Worm (Caenorhabditis elegans) whole organism, midembryonic: Measurements from ENCODE around the gene wdr-46.

ENCODE experiments used
- cog-1 ChIP-seq: sonication (generic microtip); optimal IDR thresholded peaks from 2 replicates; lab custom pipeline; 2016; ENCODE audit warnings: missing genetic modification characterization, missing compliant biosample characterization
- flt-1 ChIP-seq: fragments of 200-800 bp; sonication (Bioruptor generic); IDR thresholded peaks from 2 replicates; pipeline ENCODE4 v1.3.6; 2022; ENCODE audit warnings: missing genetic modification characterization, missing compliant biosample characterization
- klf-2 ChIP-seq: fragments of 200-800 bp; sonication (Bioruptor generic); conservative IDR thresholded peaks from 2 replicates; pipeline ENCODE4 v1.3.6; 2022; ENCODE audit warnings: missing genetic modification reagents, missing genetic modification characterization, missing compliant biosample characterization
- ref-1 ChIP-seq: fragments of 200-800 bp; sonication (Bioruptor generic); conservative IDR thresholded peaks from 2 replicates; pipeline ENCODE4 v1.3.6; 2022; ENCODE audit warnings: missing genetic modification reagents, missing genetic modification characterization, missing compliant biosample characterization
- tab-1 ChIP-seq: fragments of 200-800 bp; sonication (Bioruptor generic); IDR thresholded peaks from 2 replicates; pipeline ENCODE4 v1.3.6; 2022; ENCODE audit warnings: missing genetic modification characterization, missing compliant biosample characterization
- ztf-23 ChIP-seq: fragments of 200-800 bp; sonication (Bioruptor generic); IDR thresholded peaks from 2 replicates; pipeline ENCODE4 v1.3.6; 2022; ENCODE audit warnings: missing genetic modification reagents, missing genetic modification characterization, missing compliant biosample characterization
- ztf-29 ChIP-seq: fragments of 200-800 bp; sonication (Bioruptor generic); IDR thresholded peaks from 2 replicates; pipeline ENCODE4 v1.3.6; 2022; ENCODE audit warnings: missing genetic modification reagents, missing genetic modification characterization, missing compliant biosample characterization

- no peak for TF ChIP-seq ztf-29 (GFP tag; lab: Robert Waterston, UW)
- no peak for TF ChIP-seq tab-1 (GFP tag; lab: Robert Waterston, UW)
- TF ChIP-seq ztf-23 (GFP tag; lab: Robert Waterston, UW): no peak
- no peak for TF ChIP-seq klf-2
- TF ChIP-seq ref-1 (GFP tag; lab: Robert Waterston, UW): no peak
- TF ChIP-seq flt-1 (GFP tag; lab: Robert Waterston, UW): no peak
- TF ChIP-seq cog-1 (tag; lab: Kevin White, UChicago): no peak
These were observed 5.5 kb upstream of the wdr-46 start for ce11 chrIV:12366571-12366970.
